Worm (Caenorhabditis elegans) whole organism, young adult: ENCODE measurements around the gene C17E7.9.

Experiments
- B0035.1 ChIP-seq: sonication (generic microtip); optimal IDR thresholded peaks from 2 replicates; lab custom pipeline; 2016; ENCODE audit warnings: missing genetic modification characterization, mild to moderate bottlenecking, missing compliant biosample characterization, missing genotype, missing genetic modification reagents
- B0336.3 ChIP-seq: fragments of 200-800 bp; sonication (Bioruptor generic); IDR thresholded peaks from 2 replicates; pipeline ENCODE4 v1.3.6; 2022; ENCODE audit warnings: missing genetic modification characterization, missing compliant biosample characterization
- C06A6.2 ChIP-seq: fragments of 200-800 bp; sonication (Bioruptor generic); conservative IDR thresholded peaks from 2 replicates; pipeline ENCODE4 v1.3.6; 2022; ENCODE audit warnings: missing genetic modification characterization, missing compliant biosample characterization
- D2030.7 ChIP-seq: fragments of 200-800 bp; sonication (Bioruptor generic); IDR thresholded peaks from 2 replicates; pipeline ENCODE4 v1.3.6; 2022; ENCODE audit warnings: missing genetic modification reagents, missing genetic modification characterization, missing compliant biosample characterization
- F10E7.11 ChIP-seq: sonication (generic microtip); optimal IDR thresholded peaks from 2 replicates; lab custom pipeline; 2017; ENCODE audit warnings: mild to moderate bottlenecking, missing genetic modification characterization, moderate library complexity, missing compliant biosample characterization
- F37B4.10 ChIP-seq: fragments of 200-800 bp; sonication (Bioruptor generic); IDR thresholded peaks from 2 replicates; pipeline ENCODE4 v1.3.6; 2022; ENCODE audit warnings: missing genetic modification characterization, missing compliant biosample characterization
- F57A8.1 ChIP-seq: fragments of 200-800 bp; sonication (Bioruptor generic); optimal IDR thresholded peaks from 2 replicates; lab custom pipeline; 2018; ENCODE audit warnings: mild to moderate bottlenecking, missing genetic modification characterization, moderate library complexity, missing compliant biosample characterization
- T07F8.4 ChIP-seq: sonication (generic microtip); optimal IDR thresholded peaks from 2 replicates; lab custom pipeline; 2016; ENCODE audit warnings: mild to moderate bottlenecking, missing genetic modification characterization, moderate library complexity, missing compliant biosample characterization
- Y53F4B.3 ChIP-seq: fragments of 200-800 bp; sonication (Bioruptor generic); IDR thresholded peaks from 2 replicates; pipeline ENCODE4 v1.3.6; 2022; ENCODE audit warnings: missing genetic modification reagents, missing genetic modification characterization, missing compliant biosample characterization
- Y53G8AR.9 ChIP-seq: fragments of 200-800 bp; sonication (Bioruptor generic); conservative IDR thresholded peaks from 2 replicates; pipeline ENCODE4 v1.3.6; 2022; ENCODE audit warnings: missing genetic modification reagents, missing genetic modification characterization, missing compliant biosample characterization
- Y67H2A.10 ChIP-seq: fragments of 200-800 bp; sonication (Bioruptor generic); conservative IDR thresholded peaks from 2 replicates; pipeline ENCODE4 v1.3.6; 2022; ENCODE audit warnings: missing genetic modification reagents, missing genetic modification characterization, missing compliant biosample characterization
- attf-6 ChIP-seq: fragments of 200-800 bp; sonication (Bioruptor generic); IDR thresholded peaks from 2 replicates; pipeline ENCODE4 v1.3.6; 2022; ENCODE audit warnings: missing genetic modification reagents, missing genetic modification characterization, missing compliant biosample characterization
- bed-1 ChIP-seq: fragments of 200-800 bp; sonication (Bioruptor generic); IDR thresholded peaks from 2 replicates; pipeline ENCODE4 v1.3.6; 2022; ENCODE audit warnings: missing genetic modification reagents, missing genetic modification characterization, missing compliant biosample characterization
- bed-2 ChIP-seq: fragments of 200-800 bp; sonication (Bioruptor generic); IDR thresholded peaks from 2 replicates; pipeline ENCODE4 v1.3.6; 2022; ENCODE audit warnings: missing genetic modification reagents, missing genetic modification characterization, missing compliant biosample characterization
- ccch-3 ChIP-seq: fragments of 200-800 bp; sonication (Bioruptor generic); optimal IDR thresholded peaks from 2 replicates; lab custom pipeline; 2018; ENCODE audit warnings: mild to moderate bottlenecking, missing genetic modification characterization, missing compliant biosample characterization
- ceh-100 ChIP-seq: fragments of 200-800 bp; sonication (Bioruptor generic); IDR thresholded peaks from 2 replicates; pipeline ENCODE4 v1.3.6; 2022; ENCODE audit warnings: missing genetic modification reagents, missing genetic modification characterization, missing compliant biosample characterization
- ceh-91 ChIP-seq: fragments of 200-800 bp; sonication (Bioruptor generic); IDR thresholded peaks from 2 replicates; pipeline ENCODE4 v1.3.6; 2022; ENCODE audit warnings: missing genetic modification reagents, missing genetic modification characterization, missing compliant biosample characterization
- chd-7 ChIP-seq: sonication (generic microtip); optimal IDR thresholded peaks from 2 replicates; lab custom pipeline; 2016; ENCODE audit warnings: mild to moderate bottlenecking, missing genetic modification characterization, moderate library complexity, missing compliant biosample characterization
- dpl-1 ChIP-seq: fragments of 150-350 bp; optimal IDR thresholded peaks from 2 replicates; lab custom pipeline; 2014; ENCODE audit warnings: missing biosample characterization, missing genetic modification reagents, missing genetic modification characterization
- egl-44 ChIP-seq: fragments of 200-800 bp; sonication (Bioruptor generic); IDR thresholded peaks from 2 replicates; pipeline ENCODE4 v1.3.6; 2022; ENCODE audit warnings: missing genetic modification reagents, missing genetic modification characterization, missing compliant biosample characterization
- egrh-3 ChIP-seq: fragments of 200-800 bp; sonication (Bioruptor generic); IDR thresholded peaks from 2 replicates; pipeline ENCODE4 v1.3.6; 2022; ENCODE audit warnings: missing genetic modification reagents, missing genetic modification characterization, missing compliant biosample characterization
- ekl-4 ChIP-seq: fragments of 200-800 bp; sonication (Bioruptor generic); IDR thresholded peaks from 2 replicates; pipeline ENCODE4 v1.3.6; 2022; ENCODE audit warnings: missing genetic modification reagents, missing genetic modification characterization, missing compliant biosample characterization
- ets-4 ChIP-seq: fragments of 200-800 bp; sonication (Bioruptor generic); optimal IDR thresholded peaks from 2 replicates; lab custom pipeline; 2018; ENCODE audit warnings: mild to moderate bottlenecking, missing genetic modification characterization, missing compliant biosample characterization
- hrde-1 ChIP-seq: sonication (generic microtip); optimal IDR thresholded peaks from 2 replicates; lab custom pipeline; 2016; ENCODE audit warnings: missing genetic modification characterization, mild to moderate bottlenecking, missing compliant biosample characterization, moderate library complexity, missing genotype, missing genetic modification reagents, borderline replicate concordance
- let-607 ChIP-seq, 2 experiments: fragments of 200-800 bp in 1 of 2; sonication (Bioruptor generic) in 1 of 2; sonication (generic microtip) in 1 of 2; optimal IDR thresholded peaks; 2 replicates each; lab custom pipeline; 2016 to 2018; ENCODE audit warnings: mild to moderate bottlenecking in 2 of 2, missing compliant biosample characterization in 2 of 2, missing genetic modification characterization in 2 of 2, moderate library complexity in 2 of 2, missing genotype in 1 of 2
- lin-54 ChIP-seq: fragments of 200-800 bp; sonication (Bioruptor generic); optimal IDR thresholded peaks from 2 replicates; lab custom pipeline; 2018; ENCODE audit warnings: mild to moderate bottlenecking, missing genetic modification characterization, missing compliant biosample characterization
- lsl-1 ChIP-seq: fragments of 200-800 bp; sonication (Bioruptor generic); optimal IDR thresholded peaks from 2 replicates; lab custom pipeline; 2018; ENCODE audit warnings: mild to moderate bottlenecking, missing genetic modification characterization, moderate library complexity, missing compliant biosample characterization
- lsy-27 ChIP-seq: sonication (generic microtip); optimal IDR thresholded peaks from 2 replicates; lab custom pipeline; 2017; ENCODE audit warnings: missing genetic modification characterization, mild to moderate bottlenecking, missing compliant biosample characterization, antibody characterized with exemption, missing genotype, borderline replicate concordance; ENCODE audit not compliant: insufficient read depth
- madf-3 ChIP-seq: fragments of 200-800 bp; sonication (Bioruptor generic); IDR thresholded peaks from 2 replicates; pipeline ENCODE4 v1.3.6; 2022; ENCODE audit warnings: missing genetic modification reagents, missing genetic modification characterization, missing compliant biosample characterization
- mel-28 ChIP-seq: sonication (generic microtip); optimal IDR thresholded peaks from 2 replicates; lab custom pipeline; 2016; ENCODE audit warnings: borderline replicate concordance, mild to moderate bottlenecking, missing genetic modification characterization, missing compliant biosample characterization
- nhr-120 ChIP-seq: fragments of 200-800 bp; sonication (Bioruptor generic); IDR thresholded peaks from 2 replicates; pipeline ENCODE4 v1.3.6; 2022; ENCODE audit warnings: missing genetic modification characterization, missing compliant biosample characterization
- nhr-90 ChIP-seq: sonication (generic microtip); optimal IDR thresholded peaks from 2 replicates; lab custom pipeline; 2016; ENCODE audit warnings: missing genotype, mild to moderate bottlenecking, missing genetic modification characterization, missing compliant biosample characterization
- pha-4 ChIP-seq: fragments of 150-350 bp; sonication (generic microtip); optimal IDR thresholded peaks from 2 replicates; lab custom pipeline; 2014; ENCODE audit warnings: missing biosample characterization, missing genetic modification reagents, missing genetic modification characterization
- snpc-1.1 ChIP-seq: sonication (generic microtip); optimal IDR thresholded peaks from 2 replicates; lab custom pipeline; 2017; ENCODE audit warnings: missing genetic modification characterization, mild to moderate bottlenecking, missing compliant biosample characterization, antibody characterized with exemption, moderate library complexity, missing genotype, missing genetic modification reagents; ENCODE audit not compliant: insufficient read depth
- snpc-1.3 ChIP-seq: sonication (generic microtip); optimal IDR thresholded peaks from 2 replicates; lab custom pipeline; 2017; ENCODE audit warnings: missing genetic modification characterization, mild to moderate bottlenecking, missing compliant biosample characterization, antibody characterized with exemption, moderate library complexity, missing genotype, missing genetic modification reagents; ENCODE audit not compliant: insufficient read depth
- snpc-4 ChIP-seq, 5 experiments: fragments of 150-350 bp in 1 of 5; sonication (generic microtip) in 4 of 5; optimal IDR thresholded peaks; 2 replicates each; lab custom pipeline; 2014 to 2018; ENCODE audit warnings: missing genetic modification characterization in 5 of 5, missing biosample characterization in 3 of 5, antibody characterized with exemption in 2 of 5, mild to moderate bottlenecking in 2 of 5, missing compliant biosample characterization in 2 of 5, missing genotype in 2 of 5, moderate library complexity in 2 of 5, missing genetic modification reagents in 1 of 5
- somi-1 ChIP-seq: fragments of 200-800 bp; sonication (Bioruptor generic); optimal IDR thresholded peaks from 2 replicates; lab custom pipeline; 2018; ENCODE audit warnings: mild to moderate bottlenecking, missing genetic modification characterization, missing compliant biosample characterization
- unc-130 ChIP-seq: sonication (generic microtip); optimal IDR thresholded peaks from 2 replicates; lab custom pipeline; 2016; ENCODE audit warnings: missing genetic modification reagents, missing genetic modification characterization, missing compliant biosample characterization
- unc-62 ChIP-seq: fragments of 150-350 bp; optimal IDR thresholded peaks from 2 replicates; lab custom pipeline; 2014; ENCODE audit warnings: missing biosample characterization, missing genetic modification reagents, missing genetic modification characterization
- ztf-26 ChIP-seq: sonication (generic microtip); optimal IDR thresholded peaks from 2 replicates; lab custom pipeline; 2017; ENCODE audit warnings: missing genetic modification characterization, missing compliant biosample characterization
- ztf-28 ChIP-seq: fragments of 200-800 bp; sonication (Bioruptor generic); IDR thresholded peaks from 2 replicates; pipeline ENCODE4 v1.3.6; 2022; ENCODE audit warnings: missing genetic modification reagents, missing genetic modification characterization, missing compliant biosample characterization
- ztf-3 ChIP-seq: fragments of 200-800 bp; sonication (Bioruptor generic); optimal IDR thresholded peaks from 2 replicates; lab custom pipeline; 2018; ENCODE audit warnings: mild to moderate bottlenecking, missing genetic modification characterization, missing compliant biosample characterization

The C17E7.9 gene

ce11 chrV:3913131-3913530 is 22.5 kb upstream of the C17E7.9 start:
- no peak for TF ChIP-seq Y53G8AR.9 (GFP tag; lab: Robert Waterston, UW)
- TF ChIP-seq nhr-120 (GFP tag; lab: Robert Waterston, UW): 0 out of 2 replicates have a peak, but pooled peaks have one; percentile 38
- TF ChIP-seq snpc-4 (GFP tag; optimal IDR thresholded peaks at IDR 0.05; lab: Kevin White, UChicago): no peak
- peak in 2 of 4 experiments; percentile 60 to 79 for TF ChIP-seq snpc-4 (tag; optimal IDR thresholded peaks at IDR 0.05; lab: Kevin White, UChicago)
- no peak for TF ChIP-seq let-607 (tag; optimal IDR thresholded peaks at IDR 0.05; lab: Kevin White, UChicago)
- TF ChIP-seq snpc-1.1 (tag; lab: Kevin White, UChicago): no peak
- TF ChIP-seq D2030.7 (GFP tag; lab: Robert Waterston, UW): no peak
- TF ChIP-seq F57A8.1 (GFP tag; lab: Kevin White, UChicago): no peak
- TF ChIP-seq ztf-28 (GFP tag; lab: Robert Waterston, UW): no peak

ce11 chrV:3912472-3912871 is 21.8 kb upstream of the C17E7.9 start, which contains the start of gene srx-68:
Gene srx-68 (plus strand): TSS chrV:3912772.
- no peak for TF ChIP-seq ztf-26 (tag; lab: Kevin White, UChicago)
- TF ChIP-seq chd-7: no peak
- no peak for TF ChIP-seq egl-44 (GFP tag; lab: Robert Waterston, UW)
- TF ChIP-seq lin-54 (GFP tag; lab: Kevin White, UChicago): no peak
- no peak for TF ChIP-seq B0336.3 (GFP tag; lab: Robert Waterston, UW)
- TF ChIP-seq ztf-3 (GFP tag; lab: Kevin White, UChicago): no peak
- TF ChIP-seq mel-28: no peak
- TF ChIP-seq dpl-1: no peak
- TF ChIP-seq snpc-1.3 (tag; lab: Kevin White, UChicago): no peak
- no peak for TF ChIP-seq ccch-3 (GFP tag; lab: Kevin White, UChicago)
- no peak for TF ChIP-seq attf-6
- no peak for TF ChIP-seq egrh-3
- TF ChIP-seq nhr-90: no peak
- TF ChIP-seq pha-4 (tag; lab: Kevin White, UChicago): no peak

- TF ChIP-seq madf-3 (GFP tag; lab: Robert Waterston, UW): no peak
- no peak for TF ChIP-seq T07F8.4
- TF ChIP-seq F37B4.10 (GFP tag; lab: Robert Waterston, UW): no peak
- TF ChIP-seq hrde-1: no peak
- TF ChIP-seq C06A6.2 (GFP tag; lab: Robert Waterston, UW): no peak
- no peak for TF ChIP-seq lsl-1 (GFP tag; lab: Kevin White, UChicago)
- TF ChIP-seq ceh-91: no peak
- no peak for TF ChIP-seq Y53F4B.3 (GFP tag; lab: Robert Waterston, UW)
- TF ChIP-seq B0035.1 (tag; lab: Kevin White, UChicago): no peak
- TF ChIP-seq ceh-100 (GFP tag; lab: Robert Waterston, UW): no peak
- no peak for TF ChIP-seq unc-130
- TF ChIP-seq bed-1 (GFP tag; lab: Robert Waterston, UW): no peak
- no peak for TF ChIP-seq ets-4 (GFP tag; lab: Kevin White, UChicago)
- no peak for TF ChIP-seq unc-62
- TF ChIP-seq bed-2: no peak
- TF ChIP-seq somi-1 (GFP tag; lab: Kevin White, UChicago): no peak
- no peak for TF ChIP-seq lsy-27 (tag; lab: Kevin White, UChicago)
- TF ChIP-seq F10E7.11 (tag; lab: Kevin White, UChicago): no peak
- TF ChIP-seq Y67H2A.10: no peak
- no peak for TF ChIP-seq ekl-4 (GFP tag; lab: Robert Waterston, UW)
These were observed 15.2 kb upstream of the C17E7.9 start, which contains the start of gene nhr-156 for ce11 chrV:3905841-3906240. Gene nhr-156 (plus strand): TSS chrV:3906106.
